3 worm cellular contexts compared by ENCODE assay signal in the genomic region with DNA sequence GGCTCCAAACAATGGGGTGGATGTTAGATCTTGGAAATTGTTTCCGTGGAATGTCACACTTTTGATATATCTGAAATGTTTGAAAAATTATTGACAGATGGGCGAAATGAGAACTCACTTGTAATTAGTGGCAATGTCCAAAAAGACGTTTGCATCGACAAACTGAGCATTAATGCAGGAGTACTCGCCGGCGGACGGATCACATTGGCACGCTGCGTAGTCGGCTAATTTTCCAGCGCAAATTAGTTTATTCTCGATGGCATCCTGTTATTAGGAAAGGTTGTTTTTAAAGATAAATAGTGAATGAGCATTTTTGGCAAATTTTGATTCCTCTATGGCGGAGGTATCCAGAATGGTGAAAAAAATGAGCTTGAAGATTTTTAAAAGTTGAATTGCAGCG.
A peak's percentile ranks its signal among the peaks of the same experiment; 100 is the strongest.
TF ChIP-seq lines count a peak whose summit lies in the region.

No protein-coding gene starts in this region.

TF ChIP-seq in whole organism, L1 larva, 84 proteins besides CTCF, POLR2A, EP300 and RAD21:
- TF ChIP-seq fkh-4 (tag; optimal IDR thresholded peaks at IDR 0.05; lab: Kevin White, UChicago; ENCODE audit: borderline replicate concordance) (no peak), lin-14 (GFP tag; optimal IDR thresholded peaks at IDR 0.05; lab: Kevin White, UChicago) (peak; percentile 46), mef-2 (tag; optimal IDR thresholded peaks at IDR 0.05; lab: Kevin White, UChicago) (no peak)

TF ChIP-seq in whole organism, late embryonic, 69 proteins besides CTCF, POLR2A, EP300 and RAD21:
- TF ChIP-seq ceh-2 (tag; optimal IDR thresholded peaks at IDR 0.05; lab: Kevin White, UChicago) = no peak
- TF ChIP-seq sox-4 (tag; optimal IDR thresholded peaks at IDR 0.05; lab: Kevin White, UChicago) = no peak
- no peak for TF ChIP-seq ref-2 (tag; optimal IDR thresholded peaks at IDR 0.05; lab: Kevin White, UChicago)
- TF ChIP-seq unc-42 (tag; optimal IDR thresholded peaks at IDR 0.05; lab: Kevin White, UChicago) = peak; percentile 72
- TF ChIP-seq eyg-1 (tag; optimal IDR thresholded peaks at IDR 0.05; lab: Kevin White, UChicago) = no peak
- TF ChIP-seq pax-1 (tag; optimal IDR thresholded peaks at IDR 0.05; lab: Kevin White, UChicago) = no peak
- no peak for TF ChIP-seq che-1 (tag; optimal IDR thresholded peaks at IDR 0.05; lab: Kevin White, UChicago)
- TF ChIP-seq Y22D7AL.16 (tag; optimal IDR thresholded peaks at IDR 0.05; lab: Kevin White, UChicago) = no peak

TF ChIP-seq in whole organism, mixed stage, embryonic, 35 proteins besides CTCF, POLR2A, EP300 and RAD21:
- TF ChIP-seq drap-1 (GFP tag; optimal IDR thresholded peaks at IDR 0.05; lab: Kevin White, UChicago) (no peak), ceh-43 (GFP tag; optimal IDR thresholded peaks at IDR 0.05; lab: Kevin White, UChicago) (no peak), elt-3 (tag; optimal IDR thresholded peaks at IDR 0.05; lab: Kevin White, UChicago) (no peak), ces-1 (GFP tag; optimal IDR thresholded peaks at IDR 0.05; lab: Kevin White, UChicago) (peak; percentile 71), sem-2 (GFP tag; optimal IDR thresholded peaks at IDR 0.05; lab: Kevin White, UChicago) (no peak), sptf-1 (tag; optimal IDR thresholded peaks at IDR 0.05; lab: Kevin White, UChicago) (no peak), nhr-12 (tag; optimal IDR thresholded peaks at IDR 0.05; lab: Kevin White, UChicago) (no peak), unc-39 (tag; optimal IDR thresholded peaks at IDR 0.05; lab: Kevin White, UChicago) (no peak)
